Worm (Caenorhabditis elegans) whole organism, midembryonic: Measurements from ENCODE around the gene sex-1.

Experiments
- cog-1 ChIP-seq: sonication (generic microtip); optimal IDR thresholded peaks from 2 replicates; lab custom pipeline; 2016; ENCODE audit warnings: missing genetic modification characterization, missing compliant biosample characterization
- klf-2 ChIP-seq: fragments of 200-800 bp; sonication (Bioruptor generic); conservative IDR thresholded peaks from 2 replicates; pipeline ENCODE4 v1.3.6; 2022; ENCODE audit warnings: missing genetic modification reagents, missing genetic modification characterization, missing compliant biosample characterization
- ztf-29 ChIP-seq: fragments of 200-800 bp; sonication (Bioruptor generic); IDR thresholded peaks from 2 replicates; pipeline ENCODE4 v1.3.6; 2022; ENCODE audit warnings: missing genetic modification reagents, missing genetic modification characterization, missing compliant biosample characterization

- TF ChIP-seq cog-1 (tag; lab: Kevin White, UChicago), result no peak
- TF ChIP-seq ztf-29 (GFP tag; lab: Robert Waterston, UW), result no peak
- no peak for TF ChIP-seq klf-2 (GFP tag; lab: Robert Waterston, UW)
Measured at ce11 chrX:10254068-10254467, 48.8 kb upstream of the sex-1 start.
